Worm (Caenorhabditis elegans) whole organism, early embryonic: Measurements from ENCODE around the gene paa-1.

Experiments
- B0310.2 ChIP-seq: sonication (generic microtip); optimal IDR thresholded peaks from 2 replicates; lab custom pipeline; 2016; ENCODE audit warnings: mild to moderate bottlenecking, missing genetic modification characterization, missing compliant biosample characterization
- F13C5.2 ChIP-seq: sonication (generic microtip); optimal IDR thresholded peaks from 2 replicates; lab custom pipeline; 2017; ENCODE audit warnings: mild to moderate bottlenecking, missing genetic modification characterization, inconsistent platforms, missing compliant biosample characterization
- aly-1 ChIP-seq: sonication (generic microtip); optimal IDR thresholded peaks from 2 replicates; lab custom pipeline; 2016; ENCODE audit warnings: missing genetic modification characterization, missing compliant biosample characterization
- ama-1 ChIP-seq: fragments of 150-350 bp; optimal IDR thresholded peaks from 2 replicates; lab custom pipeline; 2014
- ceh-13 ChIP-seq: fragments of 200-800 bp; sonication (Bioruptor generic); optimal IDR thresholded peaks from 2 replicates; lab custom pipeline; 2018; ENCODE audit warnings: mild to moderate bottlenecking, missing genetic modification characterization, missing compliant biosample characterization
- ceh-36 ChIP-seq: sonication (generic microtip); optimal IDR thresholded peaks from 2 replicates; lab custom pipeline; 2016; ENCODE audit warnings: missing genetic modification characterization, inconsistent platforms, missing compliant biosample characterization
- ets-7 ChIP-seq: sonication (generic microtip); optimal IDR thresholded peaks from 2 replicates; lab custom pipeline; 2016; ENCODE audit warnings: missing genotype, missing genetic modification characterization, missing compliant biosample characterization
- flt-1 ChIP-seq: fragments of 200-800 bp; sonication (Bioruptor generic); IDR thresholded peaks from 2 replicates; pipeline ENCODE4 v1.3.6; 2022; ENCODE audit warnings: missing genetic modification characterization, missing compliant biosample characterization
- hmbx-1 ChIP-seq: sonication (generic microtip); optimal IDR thresholded peaks from 2 replicates; lab custom pipeline; 2016; ENCODE audit warnings: mild to moderate bottlenecking, missing genetic modification characterization, missing compliant biosample characterization
- hmg-4 ChIP-seq: fragments of 200-800 bp; sonication (Bioruptor generic); optimal IDR thresholded peaks from 2 replicates; lab custom pipeline; 2018; ENCODE audit warnings: mild to moderate bottlenecking, missing genetic modification characterization, missing compliant biosample characterization
- hnd-1 ChIP-seq: sonication (generic microtip); optimal IDR thresholded peaks from 2 replicates; lab custom pipeline; 2016; ENCODE audit warnings: missing genetic modification characterization, missing compliant biosample characterization
- pes-1 ChIP-seq: fragments of 200-800 bp; sonication (Bioruptor generic); IDR thresholded peaks from 2 replicates; pipeline ENCODE4 v1.3.6; 2022; ENCODE audit warnings: missing genetic modification reagents, missing genetic modification characterization, missing compliant biosample characterization
- scrt-1 ChIP-seq: fragments of 200-800 bp; sonication (Bioruptor generic); IDR thresholded peaks from 2 replicates; pipeline ENCODE4 v1.3.6; 2022; ENCODE audit warnings: missing genetic modification characterization, missing compliant biosample characterization
- sea-1 ChIP-seq: fragments of 200-800 bp; sonication (Bioruptor generic); conservative IDR thresholded peaks from 2 replicates; pipeline ENCODE4 v1.3.6; 2022; ENCODE audit warnings: missing genetic modification characterization, missing compliant biosample characterization
- tbx-11 ChIP-seq: fragments of 200-800 bp; sonication (Bioruptor generic); IDR thresholded peaks from 2 replicates; pipeline ENCODE4 v1.3.6; 2022; ENCODE audit warnings: missing genetic modification characterization, missing compliant biosample characterization
- tbx-37 ChIP-seq: fragments of 200-800 bp; sonication (Bioruptor generic); conservative IDR thresholded peaks from 2 replicates; pipeline ENCODE4 v1.3.6; 2022; ENCODE audit warnings: missing genetic modification reagents, missing genetic modification characterization, missing compliant biosample characterization
- tra-4 ChIP-seq: sonication (generic microtip); optimal IDR thresholded peaks from 2 replicates; lab custom pipeline; 2017; ENCODE audit warnings: missing genetic modification characterization, missing compliant biosample characterization

Gene paa-1

ce11 chrIII:5440540-5440939 is 10.0 kb upstream of the paa-1 start, which contains the start of gene W03A5.6:
W03A5.6 (minus strand) TSS chrIII:5440640.
- no peak for TF ChIP-seq hnd-1 (tag; lab: Kevin White, UChicago)
- no peak for TF ChIP-seq hmg-4 (GFP tag; lab: Kevin White, UChicago)
- no peak for TF ChIP-seq hmbx-1 (tag; lab: Kevin White, UChicago)
- TF ChIP-seq ets-7 (tag; lab: Kevin White, UChicago) = no peak
- TF ChIP-seq tbx-37 (GFP tag; lab: Robert Waterston, UW) = no peak
- no peak for TF ChIP-seq tra-4 (tag; lab: Kevin White, UChicago)
- TF ChIP-seq F13C5.2 = no peak
- TF ChIP-seq flt-1 = no peak
- TF ChIP-seq aly-1 (tag; lab: Kevin White, UChicago) = no peak
- TF ChIP-seq ceh-36 (tag; lab: Kevin White, UChicago) = no peak
- TF ChIP-seq ama-1 (lab: Kevin White, UChicago) = no peak
- no peak for TF ChIP-seq ceh-13 (GFP tag; lab: Kevin White, UChicago)

- TF ChIP-seq scrt-1 (GFP tag; lab: Robert Waterston, UW) = no peak
- peak; percentile 41 for TF ChIP-seq F13C5.2
- TF ChIP-seq tbx-11 (GFP tag; lab: Robert Waterston, UW) = no peak
These were observed 7.7 kb upstream of the paa-1 start, which contains the start of the genes T24G10.2 and disl-2 for ce11 chrIII:5442711-5443253. T24G10.2 (minus strand) TSS chrIII:5442761. disl-2 (plus strand) TSS chrIII:5443167.

ce11 chrIII:5448177-5448576 is 2.4 kb upstream of the paa-1 start, which contains the start of gene skpt-1:
skpt-1 (minus strand) TSS chrIII:5448395.
- TF ChIP-seq ets-7 (tag; lab: Kevin White, UChicago) = no peak
- no peak for TF ChIP-seq hmbx-1 (tag; lab: Kevin White, UChicago)
- TF ChIP-seq tra-4 (tag; lab: Kevin White, UChicago) = no peak
- TF ChIP-seq ceh-13 (GFP tag; lab: Kevin White, UChicago) = no peak

- TF ChIP-seq tbx-37 (GFP tag; lab: Robert Waterston, UW) (no peak), F13C5.2 (peak; percentile 23)
These were observed 695 bp upstream of the paa-1 start, which contains the start of gene F48E8.8 for ce11 chrIII:5449762-5450308. F48E8.8 (minus strand) TSS chrIII:5449812.

- no peak for TF ChIP-seq ets-7 (tag; lab: Kevin White, UChicago)
- TF ChIP-seq ama-1 (lab: Kevin White, UChicago) = no peak
- no peak for TF ChIP-seq F13C5.2
- TF ChIP-seq hmbx-1 (tag; lab: Kevin White, UChicago) = no peak
- TF ChIP-seq hmg-4 (GFP tag; lab: Kevin White, UChicago) = no peak
- no peak for TF ChIP-seq scrt-1 (GFP tag; lab: Robert Waterston, UW)
- TF ChIP-seq tbx-37 (GFP tag; lab: Robert Waterston, UW) = no peak
These were observed 2.8 kb downstream of the paa-1 start, which contains the start of gene F48E8.4 for ce11 chrIII:5453290-5453689. F48E8.4 (plus strand) TSS chrIII:5453590.

- no peak for TF ChIP-seq ceh-36 (tag; lab: Kevin White, UChicago)
- TF ChIP-seq tbx-37 (GFP tag; lab: Robert Waterston, UW) = no peak
- no peak for TF ChIP-seq aly-1 (tag; lab: Kevin White, UChicago)
- no peak for TF ChIP-seq tra-4 (tag; lab: Kevin White, UChicago)
- TF ChIP-seq pes-1 (GFP tag; lab: Robert Waterston, UW) = no peak
- no peak for TF ChIP-seq scrt-1 (GFP tag; lab: Robert Waterston, UW)
- TF ChIP-seq hmbx-1 (tag; lab: Kevin White, UChicago) = no peak
- no peak for TF ChIP-seq ama-1 (lab: Kevin White, UChicago)
- no peak for TF ChIP-seq flt-1
- no peak for TF ChIP-seq ceh-13 (GFP tag; lab: Kevin White, UChicago)
- TF ChIP-seq ets-7 (tag; lab: Kevin White, UChicago) = no peak
- no peak for TF ChIP-seq F13C5.2
- no peak for TF ChIP-seq hnd-1 (tag; lab: Kevin White, UChicago)
- no peak for TF ChIP-seq B0310.2
- TF ChIP-seq tbx-11 (GFP tag; lab: Robert Waterston, UW) = no peak
- no peak for TF ChIP-seq hmg-4 (GFP tag; lab: Kevin White, UChicago)
- no peak for TF ChIP-seq sea-1 (GFP tag; lab: Robert Waterston, UW)
These were observed 10.5 kb downstream of the paa-1 start, which contains the start of gene F48E8.3 for ce11 chrIII:5461079-5461478. F48E8.3 (plus strand) TSS chrIII:5461379.

ce11 chrIII:5464077-5464476 is 13.5 kb downstream of the paa-1 start, which contains the start of gene F48E8.2:
F48E8.2 (plus strand) TSS chrIII:5464377.
- TF ChIP-seq ama-1 (lab: Kevin White, UChicago) (no peak), hnd-1 (tag; lab: Kevin White, UChicago) (no peak), tbx-37 (GFP tag; lab: Robert Waterston, UW) (no peak), sea-1 (GFP tag; lab: Robert Waterston, UW) (no peak), tra-4 (tag; lab: Kevin White, UChicago) (no peak), hmg-4 (GFP tag; lab: Kevin White, UChicago) (no peak), pes-1 (GFP tag; lab: Robert Waterston, UW) (no peak), B0310.2 (no peak), flt-1 (no peak)

- TF ChIP-seq ama-1 (lab: Kevin White, UChicago) (no peak), F13C5.2 (no peak), tra-4 (tag; lab: Kevin White, UChicago) (no peak), ceh-13 (GFP tag; lab: Kevin White, UChicago) (no peak), hnd-1 (tag; lab: Kevin White, UChicago) (no peak), sea-1 (GFP tag; lab: Robert Waterston, UW) (no peak), ets-7 (tag; lab: Kevin White, UChicago) (no peak), flt-1 (no peak)
These were observed 14.3 kb downstream of the paa-1 start for ce11 chrIII:5464850-5465249.
